Fruit fly (Drosophila melanogaster): ENCODE results near the gene TotE.

TotE gene

dm6 chr2L:19866540-19867318, 46.6 kb downstream of the TotE start (continued):
- TF ChIP-seq ssp (GFP tag; IDR thresholded peaks at IDR 0.05): no peak
- peak; percentile 15; the same call in 1 of the 3 replicates for TF ChIP-seq tgo (GFP tag; IDR thresholded peaks at IDR 0.05)
- no peak for TF ChIP-seq sc (optimal IDR thresholded peaks at IDR 0.05)
- TF ChIP-seq sc (GFP tag; optimal IDR thresholded peaks at IDR 0.05): peak; percentile 50
- TF ChIP-seq CG7786 (GFP tag; optimal IDR thresholded peaks at IDR 0.05): peak; percentile 1
- TF ChIP-seq fd96Cb (tag; optimal IDR thresholded peaks at IDR 0.05): peak; percentile 57
- no peak for TF ChIP-seq HmgD (GFP tag; optimal IDR thresholded peaks at IDR 0.05)
- no peak for TF ChIP-seq tup (GFP tag; optimal IDR thresholded peaks at IDR 0.05)
- TF ChIP-seq crp (GFP tag; optimal IDR thresholded peaks at IDR 0.05): no peak
- TF ChIP-seq CG33557 (GFP tag; optimal IDR thresholded peaks at IDR 0.05): no peak
- peak; percentile 85 for TF ChIP-seq CG15479 (GFP tag; optimal IDR thresholded peaks at IDR 0.05)
- TF ChIP-seq CG6765 (GFP tag; optimal IDR thresholded peaks at IDR 0.05): no peak
- no peak for TF ChIP-seq CG2875 (GFP tag; optimal IDR thresholded peaks at IDR 0.05)
- no peak for TF ChIP-seq scrt (GFP tag; optimal IDR thresholded peaks at IDR 0.05)
- TF ChIP-seq CG4730 (GFP tag; IDR thresholded peaks at IDR 0.05): no peak
- TF ChIP-seq CG3065 (GFP tag; optimal IDR thresholded peaks at IDR 0.05): peak; percentile 72
- no peak for TF ChIP-seq Nf-YA (GFP tag; IDR thresholded peaks at IDR 0.05)
- peak in 1 of 2 experiments; percentile 40 for TF ChIP-seq bsh (GFP tag; optimal IDR thresholded peaks at IDR 0.05)
- peak; percentile 2 for TF ChIP-seq CG12769 (tag; optimal IDR thresholded peaks at IDR 0.05)
- peak in 1 of 2 experiments; percentile 75 for TF ChIP-seq eve (GFP tag; optimal IDR thresholded peaks at IDR 0.05)
- peak; percentile 29 for TF ChIP-seq unpg (GFP tag; optimal IDR thresholded peaks at IDR 0.05)
- TF ChIP-seq CG17361 (GFP tag; IDR thresholded peaks at IDR 0.05): peak; percentile 76
- TF ChIP-seq CG6654 (GFP tag; optimal IDR thresholded peaks at IDR 0.05): no peak
- TF ChIP-seq psq (GFP tag; optimal IDR thresholded peaks at IDR 0.05): no peak
- peak; percentile 39; the same call in 2 of the 3 replicates for TF ChIP-seq croc (GFP tag; conservative IDR thresholded peaks at IDR 0.05)
- TF ChIP-seq sd (tag; optimal IDR thresholded peaks at IDR 0.05): no peak
- peak; percentile 40; the same call in 1 of the 2 replicates for TF ChIP-seq ttk (GFP tag; IDR thresholded peaks at IDR 0.05)
- TF ChIP-seq Hr39 (optimal IDR thresholded peaks at IDR 0.05): no peak
- peak; percentile 50 for TF ChIP-seq Sox102F (GFP tag; optimal IDR thresholded peaks at IDR 0.05)
- TF ChIP-seq NFAT (GFP tag; IDR thresholded peaks at IDR 0.05): no peak
- no peak for TF ChIP-seq C15 (GFP tag; IDR thresholded peaks at IDR 0.05)
- no peak for TF ChIP-seq Taf1 (GFP tag; IDR thresholded peaks at IDR 0.05)
- no peak for TF ChIP-seq prd (optimal IDR thresholded peaks at IDR 0.05)
- TF ChIP-seq prd (GFP tag; IDR thresholded peaks at IDR 0.05): peak; percentile 56; the same call in 2 of the 3 replicates
- peak; percentile 58; the same call in 1 of the 3 replicates for TF ChIP-seq so (GFP tag; IDR thresholded peaks at IDR 0.05)
- TF ChIP-seq gt (GFP tag; IDR thresholded peaks at IDR 0.05): peak; percentile 49; the same call in 1 of the 2 replicates
- peak; percentile 93 for TF ChIP-seq sens (GFP tag)
- TF ChIP-seq unc-4 (GFP tag; IDR thresholded peaks at IDR 0.05; ENCODE audit: partially characterized antibody): no peak
- TF ChIP-seq CG4404 (GFP tag; IDR thresholded peaks at IDR 0.05): peak; percentile 44; the same call in 1 of the 2 replicates
- TF ChIP-seq CG2129 (GFP tag; IDR thresholded peaks at IDR 0.05; ENCODE audit: partially characterized antibody): no peak
- TF ChIP-seq CG14441 (GFP tag; IDR thresholded peaks at IDR 0.05): 0 out of 2 replicates have a peak, but pooled peaks have one; percentile 18
- no peak for TF ChIP-seq NC2β (GFP tag; optimal IDR thresholded peaks at IDR 0.05)
- TF ChIP-seq CG30431 (GFP tag; optimal IDR thresholded peaks at IDR 0.05): peak; percentile 20
- TF ChIP-seq CG31441 (GFP tag; IDR thresholded peaks at IDR 0.05): peak; percentile 62
- no peak for TF ChIP-seq CG9876 (GFP tag; optimal IDR thresholded peaks at IDR 0.05)
- peak; percentile 30 for TF ChIP-seq CG15601 (tag; optimal IDR thresholded peaks at IDR 0.05)
- TF ChIP-seq al (GFP tag; IDR thresholded peaks at IDR 0.05): no peak
- TF ChIP-seq Adf1 (GFP tag; IDR thresholded peaks at IDR 0.05): no peak
- TF ChIP-seq yki (optimal IDR thresholded peaks at IDR 0.05): no peak
- no peak for TF ChIP-seq Atf3 (GFP tag; optimal IDR thresholded peaks at IDR 0.05)
- TF ChIP-seq CG3281 (GFP tag; optimal IDR thresholded peaks at IDR 0.05): peak; percentile 3

Measured in whole organism, embryonic.